Worm (Caenorhabditis elegans) whole organism, L2 larva: ENCODE results near the gene C29F7.3.

Experiments
- C34F6.9 ChIP-seq: fragments of 150-350 bp; optimal IDR thresholded peaks from 2 replicates; lab custom pipeline; 2014; ENCODE audit warnings: missing biosample characterization, missing genetic modification characterization
- F13H6.1 ChIP-seq: sonication (generic microtip); optimal IDR thresholded peaks from 2 replicates; lab custom pipeline; 2016; ENCODE audit warnings: missing genetic modification characterization, missing compliant biosample characterization
- R02D3.7 ChIP-seq: fragments of 150-350 bp; optimal IDR thresholded peaks from 2 replicates; lab custom pipeline; 2014; ENCODE audit warnings: missing biosample characterization, missing genetic modification characterization
- Y55F3AM.14 ChIP-seq: fragments of 200-800 bp; sonication (Bioruptor generic); optimal IDR thresholded peaks from 2 replicates; lab custom pipeline; 2018; ENCODE audit warnings: mild to moderate bottlenecking, missing genetic modification characterization, missing compliant biosample characterization
- ZK546.5 ChIP-seq: sonication (generic microtip); optimal IDR thresholded peaks from 2 replicates; lab custom pipeline; 2017; ENCODE audit warnings: missing biosample characterization, missing genetic modification characterization
- alr-1 ChIP-seq: fragments of 150-350 bp; optimal IDR thresholded peaks from 2 replicates; lab custom pipeline; 2014; ENCODE audit warnings: missing biosample characterization, missing genetic modification characterization
- aly-2 ChIP-seq: fragments of 150-350 bp; optimal IDR thresholded peaks from 2 replicates; lab custom pipeline; 2014; ENCODE audit warnings: missing biosample characterization, missing genetic modification characterization
- ama-1 ChIP-seq: fragments of 150-350 bp; optimal IDR thresholded peaks from 2 replicates; lab custom pipeline; 2018; ENCODE audit warnings: inconsistent platforms
- blmp-1 ChIP-seq: sonication (generic microtip); optimal IDR thresholded peaks from 2 replicates; lab custom pipeline; 2017; ENCODE audit warnings: missing genetic modification characterization, mild to moderate bottlenecking, missing compliant biosample characterization, antibody characterized with exemption, moderate library complexity; ENCODE audit not compliant: insufficient read depth
- ceh-16 ChIP-seq: fragments of 150-350 bp; optimal IDR thresholded peaks from 2 replicates; lab custom pipeline; 2014; ENCODE audit warnings: missing biosample characterization, missing genetic modification characterization
- ceh-82 ChIP-seq: fragments of 150-350 bp; optimal IDR thresholded peaks from 2 replicates; lab custom pipeline; 2014; ENCODE audit warnings: missing biosample characterization, missing genetic modification characterization
- crh-2 ChIP-seq: sonication (generic microtip); optimal IDR thresholded peaks from 2 replicates; lab custom pipeline; 2017; ENCODE audit warnings: missing biosample characterization, missing genetic modification characterization
- dmd-4 ChIP-seq: sonication (generic microtip); optimal IDR thresholded peaks from 2 replicates; lab custom pipeline; 2017; ENCODE audit warnings: missing biosample characterization, missing genetic modification characterization
- egl-27 ChIP-seq: sonication (generic microtip); optimal IDR thresholded peaks from 3 replicates; lab custom pipeline; 2017; ENCODE audit warnings: missing biosample characterization, missing genetic modification reagents, missing genetic modification characterization
- elt-1 ChIP-seq: fragments of 150-350 bp; optimal IDR thresholded peaks from 2 replicates; lab custom pipeline; 2014; ENCODE audit warnings: missing biosample characterization, missing genetic modification characterization
- elt-3 ChIP-seq: sonication (generic microtip); optimal IDR thresholded peaks from 2 replicates; lab custom pipeline; 2017; ENCODE audit warnings: missing biosample characterization, missing genetic modification characterization
- fos-1 ChIP-seq: fragments of 150-350 bp; optimal IDR thresholded peaks from 2 replicates; lab custom pipeline; 2014; ENCODE audit warnings: missing biosample characterization, missing genetic modification characterization
- gmeb-1 ChIP-seq: fragments of 150-350 bp; optimal IDR thresholded peaks from 2 replicates; lab custom pipeline; 2014; ENCODE audit warnings: missing biosample characterization, missing genetic modification characterization
- lin-11 ChIP-seq: fragments of 150-350 bp; sonication (generic microtip); optimal IDR thresholded peaks from 2 replicates; lab custom pipeline; 2014; ENCODE audit warnings: missing biosample characterization, missing genetic modification characterization, inconsistent platforms, mixed read lengths
- lin-13 ChIP-seq: fragments of 150-350 bp; optimal IDR thresholded peaks from 2 replicates; lab custom pipeline; 2014; ENCODE audit warnings: missing biosample characterization, missing genetic modification reagents, missing genetic modification characterization
- lin-39 ChIP-seq: fragments of 150-350 bp; optimal IDR thresholded peaks from 2 replicates; lab custom pipeline; 2014; ENCODE audit warnings: missing biosample characterization, missing genetic modification reagents, missing genetic modification characterization
- lsy-2 ChIP-seq, 2 experiments: fragments of 150-350 bp in 1 of 2; sonication (generic microtip) in 1 of 2; optimal IDR thresholded peaks; 2 replicates each; lab custom pipeline; 2014 to 2017; ENCODE audit warnings: missing biosample characterization in 2 of 2, missing genetic modification characterization in 2 of 2
- mab-5 ChIP-seq: fragments of 150-350 bp; optimal IDR thresholded peaks from 2 replicates; lab custom pipeline; 2014; ENCODE audit warnings: missing biosample characterization, missing genetic modification characterization
- mbf-1 ChIP-seq: sonication (generic microtip); optimal IDR thresholded peaks from 2 replicates; lab custom pipeline; 2017; ENCODE audit warnings: missing biosample characterization, missing genetic modification characterization
- mdl-1 ChIP-seq, 2 experiments: fragments of 150-350 bp in 1 of 2; sonication (generic microtip) in 1 of 2; optimal IDR thresholded peaks; 2 replicates each; lab custom pipeline; 2017; ENCODE audit warnings: missing biosample characterization in 2 of 2, missing genetic modification characterization in 2 of 2
- nhr-10 ChIP-seq: sonication (generic microtip); optimal IDR thresholded peaks from 2 replicates; lab custom pipeline; 2017; ENCODE audit warnings: missing biosample characterization, missing genetic modification characterization
- nhr-11 ChIP-seq: fragments of 150-350 bp; optimal IDR thresholded peaks from 2 replicates; lab custom pipeline; 2014; ENCODE audit warnings: missing biosample characterization, missing genetic modification characterization
- nhr-12 ChIP-seq: fragments of 150-350 bp; optimal IDR thresholded peaks from 2 replicates; lab custom pipeline; 2014; ENCODE audit warnings: missing biosample characterization, missing genetic modification characterization
- nhr-129 ChIP-seq: fragments of 150-350 bp; optimal IDR thresholded peaks from 2 replicates; lab custom pipeline; 2014; ENCODE audit warnings: missing biosample characterization, missing genetic modification characterization
- nhr-21 ChIP-seq: fragments of 150-350 bp; optimal IDR thresholded peaks from 2 replicates; lab custom pipeline; 2014; ENCODE audit warnings: missing biosample characterization, missing genetic modification characterization
- nhr-23 ChIP-seq: fragments of 150-350 bp; optimal IDR thresholded peaks from 2 replicates; lab custom pipeline; 2014; ENCODE audit warnings: missing biosample characterization, missing genetic modification reagents, missing genetic modification characterization
- nhr-237 ChIP-seq: fragments of 150-350 bp; optimal IDR thresholded peaks from 2 replicates; lab custom pipeline; 2014; ENCODE audit warnings: missing biosample characterization, missing genetic modification characterization
- nhr-25 ChIP-seq: fragments of 150-350 bp; sonication (generic microtip); optimal IDR thresholded peaks from 3 replicates; lab custom pipeline; 2014; ENCODE audit warnings: missing biosample characterization, missing genetic modification characterization
- nhr-6 ChIP-seq: fragments of 150-350 bp; optimal IDR thresholded peaks from 2 replicates; lab custom pipeline; 2014; ENCODE audit warnings: missing biosample characterization, missing genetic modification characterization
- nhr-77 ChIP-seq: fragments of 150-350 bp; optimal IDR thresholded peaks from 2 replicates; lab custom pipeline; 2014; ENCODE audit warnings: missing biosample characterization, missing genetic modification characterization
- peb-1 ChIP-seq: fragments of 150-350 bp; optimal IDR thresholded peaks from 2 replicates; lab custom pipeline; 2014; ENCODE audit warnings: missing biosample characterization, missing genetic modification characterization
- sem-4 ChIP-seq: fragments of 150-350 bp; optimal IDR thresholded peaks from 2 replicates; lab custom pipeline; 2014; ENCODE audit warnings: missing biosample characterization, missing genetic modification reagents, missing genetic modification characterization
- skn-1 ChIP-seq: sonication (generic microtip); optimal IDR thresholded peaks from 2 replicates; lab custom pipeline; 2017; ENCODE audit warnings: missing biosample characterization, missing genetic modification characterization
- sma-3 ChIP-seq: sonication (generic microtip); optimal IDR thresholded peaks from 2 replicates; lab custom pipeline; 2016; ENCODE audit warnings: missing genetic modification reagents, missing genetic modification characterization, missing compliant biosample characterization
- sma-9 ChIP-seq, 2 experiments: fragments of 150-350 bp in 1 of 2; sonication (generic microtip) in 1 of 2; optimal IDR thresholded peaks; 2 replicates each; lab custom pipeline; 2014 to 2016; ENCODE audit warnings: missing genetic modification characterization in 2 of 2, mild to moderate bottlenecking in 1 of 2, missing biosample characterization in 1 of 2, missing compliant biosample characterization in 1 of 2, missing genetic modification reagents in 1 of 2, moderate library complexity in 1 of 2
- snpc-4 ChIP-seq: fragments of 150-350 bp; optimal IDR thresholded peaks from 2 replicates; lab custom pipeline; 2014; ENCODE audit warnings: missing biosample characterization, missing genetic modification characterization
- unc-39 ChIP-seq: fragments of 150-350 bp; optimal IDR thresholded peaks from 2 replicates; lab custom pipeline; 2014; ENCODE audit warnings: missing biosample characterization, missing genetic modification characterization
- unc-55 ChIP-seq: fragments of 150-350 bp; sonication (generic microtip); optimal IDR thresholded peaks from 3 replicates; lab custom pipeline; 2014; ENCODE audit warnings: missing biosample characterization, missing genetic modification reagents, missing genetic modification characterization
- unc-62 ChIP-seq: fragments of 150-350 bp; optimal IDR thresholded peaks from 2 replicates; lab custom pipeline; 2014; ENCODE audit warnings: missing biosample characterization, missing genetic modification reagents, missing genetic modification characterization
- zag-1 ChIP-seq: fragments of 150-350 bp; optimal IDR thresholded peaks from 2 replicates; lab custom pipeline; 2014; ENCODE audit warnings: missing biosample characterization, missing genetic modification characterization
- ztf-1 ChIP-seq: fragments of 200-800 bp; sonication (Bioruptor generic); conservative IDR thresholded peaks from 2 replicates; pipeline ENCODE4 v1.3.6; 2022; ENCODE audit warnings: missing genetic modification characterization, missing compliant biosample characterization
- ztf-11 ChIP-seq: sonication (generic microtip); optimal IDR thresholded peaks from 2 replicates; lab custom pipeline; 2017; ENCODE audit warnings: missing biosample characterization, missing genetic modification characterization
- ztf-4 ChIP-seq: fragments of 150-350 bp; optimal IDR thresholded peaks from 2 replicates; lab custom pipeline; 2014; ENCODE audit warnings: missing biosample characterization, missing genetic modification characterization

Gene C29F7.3

DNA sequence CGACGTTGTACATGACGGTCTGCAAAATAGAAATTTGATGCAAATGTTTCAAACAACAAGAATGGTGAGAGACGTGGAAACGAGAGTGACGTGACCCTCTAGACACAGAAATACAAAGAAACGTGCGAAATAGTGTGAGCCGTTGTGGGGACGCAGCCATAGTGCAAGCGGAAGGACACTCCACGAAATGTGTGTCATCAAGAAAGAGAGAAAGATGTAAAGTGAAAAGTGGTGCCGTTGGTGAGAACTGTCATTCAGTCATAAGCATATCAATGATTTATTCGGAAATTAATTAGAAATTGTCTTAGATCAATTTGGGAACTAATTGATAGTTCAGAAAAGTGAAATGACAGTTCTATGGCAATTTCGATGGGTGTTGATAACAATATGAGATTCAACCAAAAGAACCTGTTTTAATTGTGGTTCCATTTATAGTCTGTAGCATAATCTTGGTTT is at the start of gene C29F7.3:
Gene C29F7.3 (minus strand): TSS at position 51 of the 456 bp plus-strand sequence.
- no peak for TF ChIP-seq nhr-237 (tag; lab: Kevin White, UChicago)
- TF ChIP-seq ztf-4 (tag; lab: Kevin White, UChicago) = no peak
- TF ChIP-seq unc-39 (tag; lab: Kevin White, UChicago) = no peak
- no peak for TF ChIP-seq peb-1
- no peak for TF ChIP-seq nhr-77 (tag; lab: Kevin White, UChicago)
- peak; percentile 36 for TF ChIP-seq fos-1 (tag; lab: Kevin White, UChicago)
- no peak for TF ChIP-seq mdl-1 (tag; optimal IDR thresholded peaks at IDR 0.05; lab: Kevin White, UChicago)
- no peak for TF ChIP-seq ztf-1 (GFP tag; lab: Robert Waterston, UW)
- peak; percentile 26 for TF ChIP-seq crh-2 (tag; lab: Kevin White, UChicago)
- TF ChIP-seq nhr-25 (tag; lab: Kevin White, UChicago) = peak; percentile 68
- TF ChIP-seq lin-39 (tag; lab: Kevin White, UChicago) = no peak
- no peak for TF ChIP-seq lsy-2 (tag; optimal IDR thresholded peaks at IDR 0.05; lab: Kevin White, UChicago)
- no peak for TF ChIP-seq gmeb-1
- peak; percentile 87 for TF ChIP-seq blmp-1 (tag; lab: Kevin White, UChicago)
- TF ChIP-seq F13H6.1 (tag; lab: Kevin White, UChicago) = peak; percentile 23
- no peak for TF ChIP-seq ztf-11
- TF ChIP-seq nhr-23 (tag; lab: Kevin White, UChicago) = no peak
- TF ChIP-seq unc-62 (GFP tag; lab: Kevin White, UChicago) = no peak
- no peak for TF ChIP-seq mab-5 (tag; lab: Kevin White, UChicago)
- TF ChIP-seq zag-1 = no peak
- TF ChIP-seq nhr-10 (tag; lab: Kevin White, UChicago) = no peak
- no peak for TF ChIP-seq nhr-12 (tag; lab: Kevin White, UChicago)
- no peak for TF ChIP-seq snpc-4 (tag; lab: Kevin White, UChicago)
- TF ChIP-seq alr-1 = no peak
- peak; percentile 43 for TF ChIP-seq sma-3 (GFP tag; lab: Kevin White, UChicago)
- no peak for TF ChIP-seq sem-4 (tag; lab: Kevin White, UChicago)
- TF ChIP-seq nhr-11 (tag; lab: Kevin White, UChicago) = no peak
- no peak for TF ChIP-seq nhr-21
- no peak for TF ChIP-seq lin-11 (tag; lab: Kevin White, UChicago)
- no peak for TF ChIP-seq mbf-1 (tag; lab: Kevin White, UChicago)
- TF ChIP-seq sma-9 (GFP tag; optimal IDR thresholded peaks at IDR 0.05; lab: Kevin White, UChicago) = peak; percentile 68
- no peak for TF ChIP-seq sma-9 (tag; optimal IDR thresholded peaks at IDR 0.05; lab: Kevin White, UChicago)
- TF ChIP-seq ceh-16 (tag; lab: Kevin White, UChicago) = no peak
- TF ChIP-seq aly-2 (tag; lab: Kevin White, UChicago) = no peak
- no peak for TF ChIP-seq nhr-6 (tag; lab: Kevin White, UChicago)
- TF ChIP-seq C34F6.9 (tag; lab: Kevin White, UChicago) = peak; percentile 19
- no peak for TF ChIP-seq ZK546.5 (tag; lab: Kevin White, UChicago)
- TF ChIP-seq lin-13 = no peak
- peak; percentile 55 for TF ChIP-seq nhr-129 (tag; lab: Kevin White, UChicago)
- no peak for TF ChIP-seq elt-3
- TF ChIP-seq ama-1 (lab: Kevin White, UChicago) = no peak
- no peak for TF ChIP-seq Y55F3AM.14 (GFP tag; lab: Kevin White, UChicago)
- TF ChIP-seq unc-55 (GFP tag; lab: Kevin White, UChicago) = no peak
- TF ChIP-seq egl-27 (tag; lab: Kevin White, UChicago) = no peak
- TF ChIP-seq R02D3.7 = no peak
- no peak for TF ChIP-seq dmd-4 (tag; lab: Kevin White, UChicago)
- no peak for TF ChIP-seq skn-1 (tag; lab: Kevin White, UChicago)
- TF ChIP-seq elt-1 (tag; lab: Kevin White, UChicago) = no peak
- no peak for TF ChIP-seq ceh-82 (tag; lab: Kevin White, UChicago)
